Worm (Caenorhabditis elegans) whole organism, L2 larva: Measurements from ENCODE around the gene T03G6.1.
A peak's percentile ranks its signal among the peaks of the same experiment; 100 is the strongest.

Experiments used
- C34F6.9 ChIP-seq: fragments of 150-350 bp; optimal IDR thresholded peaks from 2 replicates; lab custom pipeline; 2014; ENCODE audit warnings: missing biosample characterization, missing genetic modification characterization
- F13H6.1 ChIP-seq: sonication (generic microtip); optimal IDR thresholded peaks from 2 replicates; lab custom pipeline; 2016; ENCODE audit warnings: missing genetic modification characterization, missing compliant biosample characterization
- blmp-1 ChIP-seq: sonication (generic microtip); optimal IDR thresholded peaks from 2 replicates; lab custom pipeline; 2017; ENCODE audit warnings: missing genetic modification characterization, mild to moderate bottlenecking, missing compliant biosample characterization, antibody characterized with exemption, moderate library complexity; ENCODE audit not compliant: insufficient read depth
- ceh-16 ChIP-seq: fragments of 150-350 bp; optimal IDR thresholded peaks from 2 replicates; lab custom pipeline; 2014; ENCODE audit warnings: missing biosample characterization, missing genetic modification characterization
- crh-2 ChIP-seq: sonication (generic microtip); optimal IDR thresholded peaks from 2 replicates; lab custom pipeline; 2017; ENCODE audit warnings: missing biosample characterization, missing genetic modification characterization
- elt-1 ChIP-seq: fragments of 150-350 bp; optimal IDR thresholded peaks from 2 replicates; lab custom pipeline; 2014; ENCODE audit warnings: missing biosample characterization, missing genetic modification characterization
- elt-3 ChIP-seq: sonication (generic microtip); optimal IDR thresholded peaks from 2 replicates; lab custom pipeline; 2017; ENCODE audit warnings: missing biosample characterization, missing genetic modification characterization
- fos-1 ChIP-seq: fragments of 150-350 bp; optimal IDR thresholded peaks from 2 replicates; lab custom pipeline; 2014; ENCODE audit warnings: missing biosample characterization, missing genetic modification characterization
- gmeb-1 ChIP-seq: fragments of 150-350 bp; optimal IDR thresholded peaks from 2 replicates; lab custom pipeline; 2014; ENCODE audit warnings: missing biosample characterization, missing genetic modification characterization
- lin-11 ChIP-seq: fragments of 150-350 bp; sonication (generic microtip); optimal IDR thresholded peaks from 2 replicates; lab custom pipeline; 2014; ENCODE audit warnings: missing biosample characterization, missing genetic modification characterization, inconsistent platforms, mixed read lengths
- lin-13 ChIP-seq: fragments of 150-350 bp; optimal IDR thresholded peaks from 2 replicates; lab custom pipeline; 2014; ENCODE audit warnings: missing biosample characterization, missing genetic modification reagents, missing genetic modification characterization
- lin-39 ChIP-seq: fragments of 150-350 bp; optimal IDR thresholded peaks from 2 replicates; lab custom pipeline; 2014; ENCODE audit warnings: missing biosample characterization, missing genetic modification reagents, missing genetic modification characterization
- lsy-2 ChIP-seq, 2 experiments: fragments of 150-350 bp in 1 of 2; sonication (generic microtip) in 1 of 2; optimal IDR thresholded peaks; 2 replicates each; lab custom pipeline; 2014 to 2017; ENCODE audit warnings: missing biosample characterization in 2 of 2, missing genetic modification characterization in 2 of 2
- mdl-1 ChIP-seq, 2 experiments: fragments of 150-350 bp in 1 of 2; sonication (generic microtip) in 1 of 2; optimal IDR thresholded peaks; 2 replicates each; lab custom pipeline; 2017; ENCODE audit warnings: missing biosample characterization in 2 of 2, missing genetic modification characterization in 2 of 2
- nhr-10 ChIP-seq: sonication (generic microtip); optimal IDR thresholded peaks from 2 replicates; lab custom pipeline; 2017; ENCODE audit warnings: missing biosample characterization, missing genetic modification characterization
- nhr-11 ChIP-seq: fragments of 150-350 bp; optimal IDR thresholded peaks from 2 replicates; lab custom pipeline; 2014; ENCODE audit warnings: missing biosample characterization, missing genetic modification characterization
- nhr-129 ChIP-seq: fragments of 150-350 bp; optimal IDR thresholded peaks from 2 replicates; lab custom pipeline; 2014; ENCODE audit warnings: missing biosample characterization, missing genetic modification characterization
- nhr-21 ChIP-seq: fragments of 150-350 bp; optimal IDR thresholded peaks from 2 replicates; lab custom pipeline; 2014; ENCODE audit warnings: missing biosample characterization, missing genetic modification characterization
- nhr-23 ChIP-seq: fragments of 150-350 bp; optimal IDR thresholded peaks from 2 replicates; lab custom pipeline; 2014; ENCODE audit warnings: missing biosample characterization, missing genetic modification reagents, missing genetic modification characterization
- nhr-237 ChIP-seq: fragments of 150-350 bp; optimal IDR thresholded peaks from 2 replicates; lab custom pipeline; 2014; ENCODE audit warnings: missing biosample characterization, missing genetic modification characterization
- nhr-25 ChIP-seq: fragments of 150-350 bp; sonication (generic microtip); optimal IDR thresholded peaks from 3 replicates; lab custom pipeline; 2014; ENCODE audit warnings: missing biosample characterization, missing genetic modification characterization
- nhr-6 ChIP-seq: fragments of 150-350 bp; optimal IDR thresholded peaks from 2 replicates; lab custom pipeline; 2014; ENCODE audit warnings: missing biosample characterization, missing genetic modification characterization
- peb-1 ChIP-seq: fragments of 150-350 bp; optimal IDR thresholded peaks from 2 replicates; lab custom pipeline; 2014; ENCODE audit warnings: missing biosample characterization, missing genetic modification characterization
- sem-4 ChIP-seq: fragments of 150-350 bp; optimal IDR thresholded peaks from 2 replicates; lab custom pipeline; 2014; ENCODE audit warnings: missing biosample characterization, missing genetic modification reagents, missing genetic modification characterization
- skn-1 ChIP-seq: sonication (generic microtip); optimal IDR thresholded peaks from 2 replicates; lab custom pipeline; 2017; ENCODE audit warnings: missing biosample characterization, missing genetic modification characterization
- sma-3 ChIP-seq: sonication (generic microtip); optimal IDR thresholded peaks from 2 replicates; lab custom pipeline; 2016; ENCODE audit warnings: missing genetic modification reagents, missing genetic modification characterization, missing compliant biosample characterization
- sma-9 ChIP-seq, 2 experiments: fragments of 150-350 bp in 1 of 2; sonication (generic microtip) in 1 of 2; optimal IDR thresholded peaks; 2 replicates each; lab custom pipeline; 2014 to 2016; ENCODE audit warnings: missing genetic modification characterization in 2 of 2, mild to moderate bottlenecking in 1 of 2, missing biosample characterization in 1 of 2, missing compliant biosample characterization in 1 of 2, missing genetic modification reagents in 1 of 2, moderate library complexity in 1 of 2
- unc-39 ChIP-seq: fragments of 150-350 bp; optimal IDR thresholded peaks from 2 replicates; lab custom pipeline; 2014; ENCODE audit warnings: missing biosample characterization, missing genetic modification characterization
- unc-55 ChIP-seq: fragments of 150-350 bp; sonication (generic microtip); optimal IDR thresholded peaks from 3 replicates; lab custom pipeline; 2014; ENCODE audit warnings: missing biosample characterization, missing genetic modification reagents, missing genetic modification characterization
- unc-62 ChIP-seq: fragments of 150-350 bp; optimal IDR thresholded peaks from 2 replicates; lab custom pipeline; 2014; ENCODE audit warnings: missing biosample characterization, missing genetic modification reagents, missing genetic modification characterization
- zag-1 ChIP-seq: fragments of 150-350 bp; optimal IDR thresholded peaks from 2 replicates; lab custom pipeline; 2014; ENCODE audit warnings: missing biosample characterization, missing genetic modification characterization
- ztf-1 ChIP-seq: fragments of 200-800 bp; sonication (Bioruptor generic); conservative IDR thresholded peaks from 2 replicates; pipeline ENCODE4 v1.3.6; 2022; ENCODE audit warnings: missing genetic modification characterization, missing compliant biosample characterization
- ztf-11 ChIP-seq: sonication (generic microtip); optimal IDR thresholded peaks from 2 replicates; lab custom pipeline; 2017; ENCODE audit warnings: missing biosample characterization, missing genetic modification characterization
- ztf-4 ChIP-seq: fragments of 150-350 bp; optimal IDR thresholded peaks from 2 replicates; lab custom pipeline; 2014; ENCODE audit warnings: missing biosample characterization, missing genetic modification characterization

The T03G6.1 gene

ce11 chrX:2613077-2613476 lies 5.0 kb downstream of the T03G6.1 start:
- TF ChIP-seq lin-13 (GFP tag; lab: Kevin White, UChicago) (peak; percentile 65), sma-9 (GFP tag; optimal IDR thresholded peaks at IDR 0.05; lab: Kevin White, UChicago) (peak; percentile 69), sma-9 (tag; optimal IDR thresholded peaks at IDR 0.05; lab: Kevin White, UChicago) (no peak), lin-39 (tag; lab: Kevin White, UChicago) (no peak), F13H6.1 (tag; lab: Kevin White, UChicago) (peak; percentile 74), ztf-4 (tag; lab: Kevin White, UChicago) (peak; percentile 39), nhr-11 (tag; lab: Kevin White, UChicago) (no peak), zag-1 (tag; lab: Kevin White, UChicago) (peak; percentile 25), nhr-23 (no peak), fos-1 (tag; lab: Kevin White, UChicago) (peak; percentile 37), nhr-21 (tag; lab: Kevin White, UChicago) (peak; percentile 73), ceh-16 (tag; lab: Kevin White, UChicago) (peak; percentile 8), peb-1 (no peak), nhr-25 (tag; lab: Kevin White, UChicago) (peak; percentile 52), gmeb-1 (tag; lab: Kevin White, UChicago) (peak; percentile 53), C34F6.9 (tag; lab: Kevin White, UChicago) (peak; percentile 36), nhr-6 (tag; lab: Kevin White, UChicago) (peak; percentile 25), nhr-129 (tag; lab: Kevin White, UChicago) (peak; percentile 70), ztf-11 (tag; lab: Kevin White, UChicago) (no peak), lin-11 (peak; percentile 65), unc-55 (peak; percentile 80), sma-3 (GFP tag; lab: Kevin White, UChicago) (peak; percentile 77), blmp-1 (tag; lab: Kevin White, UChicago) (peak; percentile 34), unc-39 (tag; lab: Kevin White, UChicago) (no peak), elt-3 (tag; lab: Kevin White, UChicago) (no peak), mdl-1 (tag; optimal IDR thresholded peaks at IDR 0.05; lab: Kevin White, UChicago) (no peak), crh-2 (peak; percentile 90), lsy-2 (tag; optimal IDR thresholded peaks at IDR 0.05; lab: Kevin White, UChicago) (peak; percentile 36 to 51)

ce11 chrX:2614158-2614557 lies 6.1 kb downstream of the T03G6.1 start:
- TF ChIP-seq skn-1 (tag; lab: Kevin White, UChicago) (no peak), sem-4 (tag; lab: Kevin White, UChicago) (no peak), nhr-10 (tag; lab: Kevin White, UChicago) (no peak), lsy-2 (tag; optimal IDR thresholded peaks at IDR 0.05; lab: Kevin White, UChicago) (no peak), nhr-6 (tag; lab: Kevin White, UChicago) (no peak), ztf-11 (tag; lab: Kevin White, UChicago) (no peak), elt-1 (no peak), ztf-1 (GFP tag; lab: Robert Waterston, UW) (no peak), sma-9 (GFP tag; optimal IDR thresholded peaks at IDR 0.05; lab: Kevin White, UChicago) (no peak), sma-9 (tag; optimal IDR thresholded peaks at IDR 0.05; lab: Kevin White, UChicago) (no peak), F13H6.1 (tag; lab: Kevin White, UChicago) (no peak), nhr-11 (tag; lab: Kevin White, UChicago) (no peak), mdl-1 (tag; optimal IDR thresholded peaks at IDR 0.05; lab: Kevin White, UChicago) (no peak), blmp-1 (tag; lab: Kevin White, UChicago) (no peak)

- TF ChIP-seq nhr-237 (no peak), F13H6.1 (tag; lab: Kevin White, UChicago) (no peak), ztf-4 (tag; lab: Kevin White, UChicago) (no peak), nhr-21 (tag; lab: Kevin White, UChicago) (no peak), unc-62 (GFP tag; lab: Kevin White, UChicago) (no peak)
These were observed 7.6 kb downstream of the T03G6.1 start, which contains the start of gene T03G6.3 for ce11 chrX:2615626-2616025. T03G6.3 (minus strand) TSS chrX:2615726.

DNA sequence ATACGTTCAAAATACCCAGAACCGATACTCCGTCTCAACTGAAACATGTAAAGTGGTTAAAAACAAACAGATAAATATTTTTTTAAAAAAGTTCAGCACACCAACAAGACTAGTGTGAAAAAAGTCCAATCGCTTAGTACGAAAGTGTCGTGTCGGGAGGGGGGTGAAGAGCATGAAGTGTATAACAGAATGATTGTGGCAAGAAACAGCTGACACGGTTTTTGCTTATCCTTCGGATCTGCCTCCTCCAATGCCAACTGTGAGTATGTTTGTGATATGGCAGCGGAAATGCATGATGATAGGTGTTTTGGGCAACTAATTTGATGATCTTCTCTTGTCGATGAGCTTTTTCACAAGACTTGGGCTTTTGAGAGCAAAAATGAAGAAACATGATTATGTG lies 12.3 kb downstream of the T03G6.1 start:
- no peak for TF ChIP-seq ztf-1 (GFP tag; lab: Robert Waterston, UW)
- no peak for TF ChIP-seq lin-39 (tag; lab: Kevin White, UChicago)
- peak; percentile 56 for TF ChIP-seq nhr-129 (tag; lab: Kevin White, UChicago)
